Fruit fly (Drosophila melanogaster): ENCODE data around the gene SNF4Agamma.

- TF ChIP-seq usp (GFP tag; optimal IDR thresholded peaks at IDR 0.05) (no peak), Hr78 (GFP tag; optimal IDR thresholded peaks at IDR 0.05) (no peak), Dfd (GFP tag; optimal IDR thresholded peaks at IDR 0.05) (no peak), h (GFP tag; optimal IDR thresholded peaks at IDR 0.05) (no peak), tai (GFP tag; optimal IDR thresholded peaks at IDR 0.05) (no peak), fru (GFP tag; optimal IDR thresholded peaks at IDR 0.05) (no peak), pan (optimal IDR thresholded peaks at IDR 0.05) (no peak), Jra (GFP tag; optimal IDR thresholded peaks at IDR 0.05) (no peak), lola (GFP tag; optimal IDR thresholded peaks at IDR 0.05) (no peak), br (GFP tag; optimal IDR thresholded peaks at IDR 0.05) (no peak), Hnf4 (GFP tag; optimal IDR thresholded peaks at IDR 0.05) (no peak), psq (GFP tag; optimal IDR thresholded peaks at IDR 0.05) (no peak), OdsH (GFP tag; optimal IDR thresholded peaks at IDR 0.05) (no peak), Abd-B (GFP tag; optimal IDR thresholded peaks at IDR 0.05) (no peak)
Measured at dm6 chr3R:21193742-21194141, 53.2 kb downstream of the SNF4Agamma start.
